Fruit fly (Drosophila melanogaster) whole organism: Measurements from ENCODE around the gene brv3.

ENCODE experiments used
- CG8478 ChIP-seq: fragments of >200 bp; optimal IDR thresholded peaks from 2 replicates; lab custom pipeline; 2018; ENCODE audit warnings: inconsistent platforms
- Dll ChIP-seq: fragments of >200 bp; optimal IDR thresholded peaks from 2 replicates; lab custom pipeline; 2017
- pan ChIP-seq: fragments of >200 bp; optimal IDR thresholded peaks from 2 replicates; lab custom pipeline; 2017

DNA sequence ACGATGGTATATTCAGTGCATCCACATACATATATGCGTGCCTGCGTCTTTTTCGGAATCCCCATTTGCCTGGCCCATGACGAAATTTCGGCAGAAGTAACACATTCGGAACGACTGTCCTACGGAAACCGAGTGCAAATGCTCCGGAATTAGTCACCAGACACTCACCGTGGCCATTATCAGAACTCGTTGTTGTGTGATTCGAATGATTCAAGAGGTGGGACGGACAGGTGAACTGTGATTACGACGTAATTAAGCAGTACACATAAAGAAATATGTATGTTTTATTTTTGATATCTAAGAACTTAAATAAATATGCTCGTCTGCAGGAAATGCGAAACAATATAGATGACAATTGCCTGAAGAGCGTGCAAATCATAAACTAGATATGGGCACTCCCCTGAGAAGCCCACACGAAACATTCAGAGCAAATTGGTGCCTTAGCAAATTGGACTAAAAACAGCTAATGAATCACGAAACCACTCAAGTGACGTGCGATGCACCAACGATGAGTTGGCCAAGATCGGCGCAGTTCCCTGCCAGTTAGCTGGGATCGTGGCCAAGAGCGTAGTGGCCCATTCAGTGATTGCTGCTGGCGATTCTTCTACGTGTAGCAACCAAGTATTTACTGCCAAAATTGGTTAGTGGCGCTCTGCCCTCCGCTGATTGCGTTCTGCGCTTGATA, 32.9 kb downstream of the brv3 start:
- no peak for TF ChIP-seq pan (lab: Kevin White, UChicago)
- TF ChIP-seq CG8478, result no peak
- no peak for TF ChIP-seq Dll
